Fruit fly (Drosophila melanogaster): ENCODE data around the gene CG43055.

Gene CG43055

dm6 chr2L:4433608-4434007, 22.7 kb downstream of the CG43055 start, which contains the start of the genes CG34177 and CG34178:
Gene CG34177, plus strand, starts transcription at chr2L:4433908.
Gene CG34178, plus strand, starts transcription at chr2L:4433908.
- no peak for TF ChIP-seq CG3919 (GFP tag; optimal IDR thresholded peaks at IDR 0.05)
- TF ChIP-seq Met (GFP tag; optimal IDR thresholded peaks at IDR 0.05), result no peak
- no peak for TF ChIP-seq CG11762 (GFP tag; optimal IDR thresholded peaks at IDR 0.05; ENCODE audit: insufficient read depth)
- no peak for TF ChIP-seq CG6276 (GFP tag; optimal IDR thresholded peaks at IDR 0.05)
- no peak for TF ChIP-seq CG8632 (GFP tag; optimal IDR thresholded peaks at IDR 0.05)
- TF ChIP-seq svp (GFP tag), result peak; percentile 21

DNA sequence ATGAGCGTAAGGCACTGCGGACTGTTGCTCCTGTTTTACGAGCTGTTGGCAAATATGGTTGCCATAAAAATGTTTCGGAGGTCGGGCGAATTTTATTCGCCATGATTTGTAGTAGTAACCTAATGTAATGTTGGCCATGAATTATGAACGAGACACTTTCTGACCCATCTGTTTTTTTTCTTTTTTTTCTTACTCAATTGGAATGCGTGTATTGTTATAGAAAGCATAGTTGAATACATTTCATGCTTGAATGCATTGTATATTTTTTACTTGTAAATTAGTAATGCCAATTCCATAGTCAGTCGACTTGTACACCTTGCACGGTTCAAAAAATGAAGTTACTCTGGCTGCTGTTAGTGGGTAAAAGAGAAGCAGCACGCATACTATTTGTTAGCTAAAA, 26.5 kb downstream of the CG43055 start, which contains the start of gene CG43056:
CG43056 (plus strand) TSS at position 301 of the 400 bp plus-strand sequence.
- no peak for TF ChIP-seq eg (GFP tag; IDR thresholded peaks at IDR 0.05)

DNA sequence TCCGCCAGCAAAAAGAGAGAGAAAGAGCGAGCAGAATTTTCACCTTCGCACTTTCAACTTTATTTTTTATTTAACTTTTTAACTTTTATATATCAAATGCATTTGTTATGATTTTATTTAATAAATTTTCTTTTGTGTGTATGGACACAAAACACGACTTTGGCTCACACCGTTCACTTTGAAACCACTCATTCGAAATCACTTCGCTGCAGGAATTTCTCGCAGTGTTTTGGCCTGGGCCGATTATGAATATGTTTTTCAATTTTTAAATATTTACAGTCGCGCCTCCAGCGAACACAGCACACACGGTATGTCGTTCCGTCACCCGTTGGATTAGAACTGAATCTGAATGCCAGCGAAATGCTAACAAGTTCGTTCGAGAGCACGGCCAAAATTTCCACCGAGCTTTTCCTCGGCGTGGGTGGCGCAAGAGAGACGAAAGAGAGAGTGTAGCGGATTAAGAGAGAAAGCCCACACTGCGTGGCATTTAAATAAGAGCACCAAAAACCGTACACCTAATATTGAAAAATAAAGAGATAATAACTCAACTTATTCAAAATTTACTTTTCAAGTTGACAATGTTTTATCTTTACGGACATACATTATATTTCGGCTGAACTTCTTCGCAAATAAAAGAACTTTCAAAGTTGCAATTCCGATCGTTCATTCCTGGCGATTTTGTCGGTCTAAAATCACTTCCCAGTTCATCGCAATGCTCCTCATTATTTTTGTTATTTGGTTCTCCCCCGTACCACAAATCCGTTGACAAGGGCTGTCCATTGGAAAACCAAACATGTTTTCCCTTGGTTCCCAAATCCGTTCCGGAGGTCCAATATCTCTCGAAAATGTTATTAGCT, 30.2 kb downstream of the CG43055 start, which contains the start of gene CG15431:
CG15431 (minus strand) TSS at position 402 of the 857 bp plus-strand sequence.
- TF ChIP-seq Hr38 (GFP tag; optimal IDR thresholded peaks at IDR 0.05) (no peak), lz (GFP tag; optimal IDR thresholded peaks at IDR 0.05) (no peak), net (GFP tag; optimal IDR thresholded peaks at IDR 0.05) (no peak), CG16779 (tag; optimal IDR thresholded peaks at IDR 0.05) (no peak), fd59A (GFP tag; optimal IDR thresholded peaks at IDR 0.05) (no peak), eg (GFP tag; IDR thresholded peaks at IDR 0.05) (0 out of 3 replicates have a peak, but pooled peaks have one; percentile 40), Sox15 (GFP tag; optimal IDR thresholded peaks at IDR 0.05) (no peak), dsx (GFP tag; optimal IDR thresholded peaks at IDR 0.05; ENCODE audit: poor library complexity, severe bottlenecking) (no peak), CG11762 (GFP tag; optimal IDR thresholded peaks at IDR 0.05; ENCODE audit: insufficient read depth) (no peak), CG10631 (GFP tag; optimal IDR thresholded peaks at IDR 0.05) (no peak), OdsH (GFP tag; optimal IDR thresholded peaks at IDR 0.05) (no peak), Eip78C (GFP tag) (no peak), CG32006 (GFP tag; optimal IDR thresholded peaks at IDR 0.05) (no peak), Ets96B (tag; optimal IDR thresholded peaks at IDR 0.05) (no peak), salr (GFP tag; optimal IDR thresholded peaks at IDR 0.05) (peak; percentile 56 to 82), Ets21C (GFP tag; optimal IDR thresholded peaks at IDR 0.05) (no peak), fkh (GFP tag; optimal IDR thresholded peaks at IDR 0.05) (no peak), spab (GFP tag; optimal IDR thresholded peaks at IDR 0.05) (no peak), CG15336 (GFP tag; IDR thresholded peaks at IDR 0.05) (peak; percentile 40; the same call in 1 of the 2 replicates), CG8119 (GFP tag; IDR thresholded peaks at IDR 0.05) (peak; percentile 47; the same call in 1 of the 3 replicates), Hr39 (GFP tag; optimal IDR thresholded peaks at IDR 0.05) (no peak), esn (GFP tag; optimal IDR thresholded peaks at IDR 0.05) (no peak), CG3919 (GFP tag; optimal IDR thresholded peaks at IDR 0.05) (no peak), vri (GFP tag; optimal IDR thresholded peaks at IDR 0.05) (no peak), achi (GFP tag; optimal IDR thresholded peaks at IDR 0.05) (no peak), CG9139 (GFP tag; optimal IDR thresholded peaks at IDR 0.05) (no peak), Blimp-1 (GFP tag; optimal IDR thresholded peaks at IDR 0.05) (no peak), CG6808 (GFP tag; optimal IDR thresholded peaks at IDR 0.05) (no peak), CG6163 (GFP tag; IDR thresholded peaks at IDR 0.05) (peak; percentile 56; the same call in 1 of the 3 replicates)

- TF ChIP-seq Eip78C (GFP tag) (no peak), fkh (GFP tag; optimal IDR thresholded peaks at IDR 0.05) (peak; percentile 87), OdsH (GFP tag; optimal IDR thresholded peaks at IDR 0.05) (no peak)
These were observed 31.1 kb downstream of the CG43055 start, which contains the start of the genes Sfp24F and CG15432 for dm6 chr2L:4442010-4442587. Gene Sfp24F, minus strand, starts transcription at chr2L:4442060. Gene CG15432, plus strand, starts transcription at chr2L:4442320.

All from whole organism, prepupa.